Worm (Caenorhabditis elegans): Measurements from ENCODE around the gene ttr-22.

- no peak for TF ChIP-seq ama-1 (optimal IDR thresholded peaks at IDR 0.05)
- no peak for TF ChIP-seq aly-2 (tag; optimal IDR thresholded peaks at IDR 0.05)
- no peak for TF ChIP-seq fkh-10 (GFP tag; optimal IDR thresholded peaks at IDR 0.05)
- TF ChIP-seq hlh-30 (tag; optimal IDR thresholded peaks at IDR 0.05; ENCODE audit: insufficient read depth) = no peak
- TF ChIP-seq Y48G9A.11 (GFP tag; IDR thresholded peaks at IDR 0.05) = no peak
- TF ChIP-seq pha-4 (GFP tag; IDR thresholded peaks at IDR 0.05) = no peak
- no peak for TF ChIP-seq pha-4 (tag; optimal IDR thresholded peaks at IDR 0.05)
- TF ChIP-seq jun-1 (tag; optimal IDR thresholded peaks at IDR 0.05) = no peak
- TF ChIP-seq nhr-6 (tag; optimal IDR thresholded peaks at IDR 0.05) = no peak
Measured at ce11 chrV:12234293-12235004, 6.8 kb upstream of the ttr-22 start, which contains the start of gene myo-3.

Measured in whole organism, L4 larva.